Fruit fly (Drosophila melanogaster) whole organism, prepupa: Measurements from ENCODE around the gene CG31231.

Experiments
- Blimp-1 ChIP-seq: fragments of 200-800 bp; sonication (Bioruptor generic); optimal IDR thresholded peaks from 3 replicates; lab custom pipeline; 2017; ENCODE audit warnings: missing biosample characterization, missing genetic modification characterization, mild to moderate bottlenecking, moderate library complexity, missing genetic modification reagents
- CG10669 ChIP-seq: fragments of 200-800 bp; sonication (Bioruptor generic); optimal IDR thresholded peaks from 3 replicates; lab custom pipeline; 2018; ENCODE audit warnings: missing biosample characterization, mild to moderate bottlenecking, missing genetic modification characterization, moderate library complexity
- CG11762 ChIP-seq: fragments of 200-800 bp; sonication (Bioruptor generic); optimal IDR thresholded peaks from 3 replicates; lab custom pipeline; 2016; ENCODE audit warnings: missing biosample characterization, missing genetic modification characterization; ENCODE audit not compliant: insufficient read depth
- CG15336 ChIP-seq: fragments of 200-800 bp; sonication (Bioruptor generic); IDR thresholded peaks from 2 replicates; pipeline ENCODE4 v1.3.6; 2022; ENCODE audit warnings: missing biosample characterization, missing genetic modification characterization
- CG16779 ChIP-seq: fragments of 200-800 bp; sonication (Bioruptor generic); optimal IDR thresholded peaks from 3 replicates; lab custom pipeline; 2017; ENCODE audit warnings: missing biosample characterization, mild to moderate bottlenecking, missing genetic modification characterization
- CG34406 ChIP-seq: fragments of 200-800 bp; sonication (Bioruptor generic); optimal IDR thresholded peaks from 3 replicates; lab custom pipeline; 2016; ENCODE audit warnings: missing biosample characterization, missing genetic modification characterization
- CG4318 ChIP-seq: fragments of 200-800 bp; sonication (Bioruptor generic); optimal IDR thresholded peaks from 3 replicates; lab custom pipeline; 2017; ENCODE audit warnings: missing biosample characterization, mild to moderate bottlenecking, missing genetic modification characterization
- CG6163 ChIP-seq: fragments of 200-800 bp; sonication (Bioruptor generic); IDR thresholded peaks from 3 replicates; pipeline ENCODE4 v1.3.6; 2022; ENCODE audit warnings: missing biosample characterization, missing genetic modification characterization
- CG6792 ChIP-seq: fragments of 200-800 bp; sonication (Bioruptor generic); optimal IDR thresholded peaks from 3 replicates; lab custom pipeline; 2016; ENCODE audit warnings: missing biosample characterization, missing genetic modification characterization
- CG6808 ChIP-seq: fragments of 200-800 bp; sonication (Bioruptor generic); optimal IDR thresholded peaks from 3 replicates; lab custom pipeline; 2017; ENCODE audit warnings: missing biosample characterization, missing genetic modification characterization, mild to moderate bottlenecking, moderate library complexity, missing genetic modification reagents
- CG6854 ChIP-seq: fragments of 200-800 bp; sonication (Bioruptor generic); optimal IDR thresholded peaks from 2 replicates; lab custom pipeline; 2017; ENCODE audit warnings: missing biosample characterization, mild to moderate bottlenecking, missing genetic modification characterization
- CG8119 ChIP-seq: fragments of 200-800 bp; sonication (Bioruptor generic); IDR thresholded peaks from 3 replicates; pipeline ENCODE4 v1.3.6; 2022; ENCODE audit warnings: missing biosample characterization, missing genetic modification characterization
- CG8632 ChIP-seq: fragments of 200-800 bp; sonication (Bioruptor generic); optimal IDR thresholded peaks from 3 replicates; lab custom pipeline; 2016; ENCODE audit warnings: missing biosample characterization, missing genetic modification characterization
- CG9139 ChIP-seq: fragments of 200-800 bp; sonication (Bioruptor generic); optimal IDR thresholded peaks from 3 replicates; lab custom pipeline; 2017; ENCODE audit warnings: missing biosample characterization, mild to moderate bottlenecking, missing genetic modification characterization
- Eip75B ChIP-seq: fragments of 200-800 bp; sonication (Bioruptor generic); optimal IDR thresholded peaks from 3 replicates; lab custom pipeline; 2016; ENCODE audit warnings: missing biosample characterization, missing genetic modification characterization
- Ets21C ChIP-seq: fragments of 200-800 bp; sonication (Bioruptor generic); optimal IDR thresholded peaks from 3 replicates; lab custom pipeline; 2016; ENCODE audit warnings: missing biosample characterization, missing genetic modification characterization
- Gug ChIP-seq: fragments of 200-800 bp; sonication (Bioruptor generic); IDR thresholded peaks from 2 replicates; pipeline ENCODE4 v1.3.6; 2022; ENCODE audit warnings: missing biosample characterization, missing genetic modification characterization
- Hr38 ChIP-seq: sonication (Bioruptor generic); optimal IDR thresholded peaks from 2 replicates; lab custom pipeline; 2016; ENCODE audit warnings: missing biosample characterization, missing genetic modification characterization
- Met ChIP-seq: fragments of 200-800 bp; sonication (Bioruptor generic); optimal IDR thresholded peaks from 3 replicates; lab custom pipeline; 2016; ENCODE audit warnings: missing biosample characterization, missing genetic modification characterization
- Sox102F ChIP-seq: fragments of 200-800 bp; sonication (Bioruptor generic); optimal IDR thresholded peaks from 2 replicates; lab custom pipeline; 2016; ENCODE audit warnings: missing biosample characterization, mild to moderate bottlenecking, missing genetic modification characterization
- Sox14 ChIP-seq: fragments of 200-800 bp; sonication (Bioruptor generic); optimal IDR thresholded peaks from 3 replicates; lab custom pipeline; 2016; ENCODE audit warnings: missing biosample characterization, missing genetic modification characterization
- achi ChIP-seq: fragments of 200-800 bp; sonication (Bioruptor generic); optimal IDR thresholded peaks from 3 replicates; lab custom pipeline; 2016; ENCODE audit warnings: missing biosample characterization, missing genetic modification characterization
- cyc ChIP-seq: fragments of 200-800 bp; sonication (Bioruptor generic); optimal IDR thresholded peaks from 3 replicates; lab custom pipeline; 2016; ENCODE audit warnings: missing biosample characterization, missing genetic modification characterization
- dac ChIP-seq: fragments of 200-800 bp; sonication (Bioruptor generic); optimal IDR thresholded peaks from 2 replicates; lab custom pipeline; 2017; ENCODE audit warnings: missing biosample characterization, mild to moderate bottlenecking, missing genetic modification characterization
- eg ChIP-seq: fragments of 200-800 bp; sonication (Bioruptor generic); IDR thresholded peaks from 3 replicates; pipeline ENCODE4 v1.3.6; 2022; ENCODE audit warnings: missing biosample characterization, missing genetic modification characterization
- esn ChIP-seq: fragments of 200-800 bp; sonication (Bioruptor generic); optimal IDR thresholded peaks from 2 replicates; lab custom pipeline; 2016; ENCODE audit warnings: missing biosample characterization, mild to moderate bottlenecking, missing genetic modification characterization, moderate library complexity
- fd59A ChIP-seq: fragments of 200-800 bp; sonication (Bioruptor generic); optimal IDR thresholded peaks from 2 replicates; lab custom pipeline; 2017; ENCODE audit warnings: missing biosample characterization, mild to moderate bottlenecking, missing genetic modification characterization, missing genetic modification reagents
- lz ChIP-seq: fragments of 200-800 bp; sonication (Bioruptor generic); optimal IDR thresholded peaks from 3 replicates; lab custom pipeline; 2016; ENCODE audit warnings: missing biosample characterization, missing genetic modification characterization
- pdm3 ChIP-seq: fragments of 200-800 bp; sonication (Bioruptor generic); optimal IDR thresholded peaks from 3 replicates; lab custom pipeline; 2016; ENCODE audit warnings: missing biosample characterization, missing genetic modification characterization
- salr ChIP-seq, 2 experiments: fragments of 200-800 bp; sonication (Bioruptor generic); optimal IDR thresholded peaks; 3 replicates each; lab custom pipeline; 2016 to 2018; ENCODE audit warnings: missing biosample characterization in 2 of 2, missing genetic modification characterization in 2 of 2, mild to moderate bottlenecking in 1 of 2
- ss ChIP-seq, 2 experiments: fragments of 200-800 bp; sonication (Bioruptor generic); optimal IDR thresholded peaks; 2 replicates in 1 of 2; 3 replicates in 1 of 2; lab custom pipeline; 2017 to 2018; ENCODE audit warnings: mild to moderate bottlenecking in 2 of 2, missing biosample characterization in 2 of 2, missing genetic modification characterization in 2 of 2, moderate library complexity in 1 of 2

The CG31231 gene

dm6 chr3R:18681054-18681453 lies 15.9 kb downstream of the CG31231 start:
- no peak for TF ChIP-seq lz (GFP tag; lab: Kevin White, UChicago)
- no peak for TF ChIP-seq salr (GFP tag; optimal IDR thresholded peaks at IDR 0.05; lab: Kevin White, UChicago)
- TF ChIP-seq Hr38 (GFP tag; lab: Kevin White, UChicago): no peak
- TF ChIP-seq CG6163 (GFP tag; lab: Robert Waterston, UW): no peak
- no peak for TF ChIP-seq dac (GFP tag; lab: Kevin White, UChicago)
- no peak for TF ChIP-seq achi (GFP tag; lab: Kevin White, UChicago)
- TF ChIP-seq Gug: no peak
- TF ChIP-seq CG6854 (GFP tag; lab: Kevin White, UChicago): no peak
- TF ChIP-seq ss (GFP tag; optimal IDR thresholded peaks at IDR 0.05; lab: Kevin White, UChicago): no peak
- no peak for TF ChIP-seq esn (GFP tag; lab: Kevin White, UChicago)
- no peak for TF ChIP-seq Eip75B (GFP tag; lab: Kevin White, UChicago)
- TF ChIP-seq CG16779: no peak
- no peak for TF ChIP-seq CG15336 (GFP tag; lab: Robert Waterston, UW)

- no peak for TF ChIP-seq CG15336 (GFP tag; lab: Robert Waterston, UW)
- no peak for TF ChIP-seq Sox102F (GFP tag; lab: Kevin White, UChicago)
- no peak for TF ChIP-seq CG8632
- TF ChIP-seq CG6808: no peak
- TF ChIP-seq CG9139 (GFP tag; lab: Kevin White, UChicago): no peak
- TF ChIP-seq fd59A (GFP tag; lab: Kevin White, UChicago): no peak
- no peak for TF ChIP-seq CG34406
- TF ChIP-seq esn (GFP tag; lab: Kevin White, UChicago): no peak
Measured at dm6 chr3R:18692619-18693018, 27.5 kb downstream of the CG31231 start, which contains the start of gene Muc91C. TSS of gene Muc91C (minus strand) at chr3R:18692719.

- TF ChIP-seq CG16779: no peak
- no peak for TF ChIP-seq Met (GFP tag; lab: Kevin White, UChicago)
- TF ChIP-seq lz (GFP tag; lab: Kevin White, UChicago): no peak
- TF ChIP-seq Ets21C (GFP tag; lab: Kevin White, UChicago): no peak
- no peak for TF ChIP-seq Gug
- TF ChIP-seq cyc (GFP tag; lab: Kevin White, UChicago): no peak
- TF ChIP-seq Sox102F (GFP tag; lab: Kevin White, UChicago): no peak
- TF ChIP-seq pdm3 (GFP tag; lab: Kevin White, UChicago): no peak
- no peak for TF ChIP-seq CG9139 (GFP tag; lab: Kevin White, UChicago)
Measured at dm6 chr3R:18693611-18694010, 28.4 kb downstream of the CG31231 start, which contains the start of gene CG14300. TSS of gene CG14300 (minus strand) at chr3R:18693711.

dm6 chr3R:18694952-18695351 lies 29.8 kb downstream of the CG31231 start, which contains the start of gene CG34282:
TSS of gene CG34282 (plus strand) at chr3R:18695252.
- no peak for TF ChIP-seq CG4318 (GFP tag; lab: Kevin White, UChicago)
- no peak for TF ChIP-seq CG34406
- TF ChIP-seq, all 60 proteins: peak for 0

- TF ChIP-seq esn (GFP tag; lab: Kevin White, UChicago): no peak
- TF ChIP-seq eg (GFP tag; lab: Robert Waterston, UW): no peak
- TF ChIP-seq CG8119 (GFP tag; lab: Robert Waterston, UW): no peak
- TF ChIP-seq CG6792 (GFP tag; lab: Kevin White, UChicago): no peak
- TF ChIP-seq Sox14 (GFP tag; lab: Kevin White, UChicago): no peak
- TF ChIP-seq Blimp-1 (GFP tag; lab: Kevin White, UChicago): no peak
- no peak for TF ChIP-seq CG11762
- no peak for TF ChIP-seq cyc (GFP tag; lab: Kevin White, UChicago)
- TF ChIP-seq CG10669: no peak
- TF ChIP-seq Hr38 (GFP tag; lab: Kevin White, UChicago): no peak
Measured at dm6 chr3R:18698855-18699569, 33.9 kb downstream of the CG31231 start.
